Fruit fly (Drosophila melanogaster) whole organism, embryonic: Measurements from ENCODE around the gene BTBD9.

Experiments used
- CG30431 ChIP-seq: fragments of 200-800 bp; sonication (Bioruptor generic); optimal IDR thresholded peaks from 2 replicates; lab custom pipeline; 2017; ENCODE audit warnings: missing biosample characterization, missing genetic modification characterization
- ara ChIP-seq: fragments of 200-800 bp; sonication (Bioruptor generic); IDR thresholded peaks from 2 replicates; pipeline ENCODE4 v1.3.6; 2022; ENCODE audit warnings: missing biosample characterization, missing genetic modification characterization
- jumu ChIP-seq: fragments of 200-800 bp; sonication (Bioruptor generic); optimal IDR thresholded peaks from 3 replicates; lab custom pipeline; 2016; ENCODE audit warnings: missing biosample characterization, missing genetic modification characterization
- vfl ChIP-seq: fragments of 200-800 bp; sonication (Bioruptor generic); optimal IDR thresholded peaks from 2 replicates; lab custom pipeline; 2016; ENCODE audit warnings: missing biosample characterization, missing genetic modification characterization

DNA sequence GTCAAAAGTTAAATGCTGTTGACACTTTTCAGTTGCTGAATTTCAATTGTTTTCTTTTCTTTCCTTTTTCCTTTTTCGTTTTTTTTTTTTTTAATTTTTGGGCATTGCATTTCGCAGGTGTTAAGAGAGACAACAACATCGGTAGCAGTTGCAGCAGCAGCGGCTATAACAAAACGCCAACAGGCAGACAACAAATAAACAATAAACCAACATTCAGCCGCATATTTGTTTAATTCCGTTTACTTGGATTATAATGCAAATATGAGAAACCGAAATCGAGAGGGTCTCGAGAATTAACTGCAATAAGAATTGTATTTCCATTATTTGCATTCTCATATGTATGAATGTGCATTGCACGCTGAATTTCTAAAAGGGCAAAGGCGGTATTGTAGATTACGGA, 40.3 kb upstream of the BTBD9 start:
- no peak for TF ChIP-seq vfl (GFP tag; lab: Kevin White, UChicago)
- TF ChIP-seq jumu: no peak
- no peak for TF ChIP-seq ara (GFP tag; lab: Robert Waterston, UW)
- TF ChIP-seq CG30431 (GFP tag; lab: Kevin White, UChicago): no peak
